Worm (Caenorhabditis elegans) whole organism, L3 larva: ENCODE measurements around the gene R05D3.12.

ENCODE experiments used
- ceh-82 ChIP-seq: fragments of 150-350 bp; optimal IDR thresholded peaks from 2 replicates; lab custom pipeline; 2014; ENCODE audit warnings: missing biosample characterization, missing genetic modification characterization
- elt-3 ChIP-seq, 3 experiments: fragments of 150-350 bp in 1 of 3; sonication (generic microtip) in 2 of 3; optimal IDR thresholded peaks; 2 replicates in 2 of 3; 4 replicates in 1 of 3; lab custom pipeline; 2014 to 2017; ENCODE audit warnings: missing biosample characterization in 3 of 3, missing genetic modification characterization in 3 of 3
- nhr-28 ChIP-seq: fragments of 150-350 bp; optimal IDR thresholded peaks from 2 replicates; lab custom pipeline; 2014; ENCODE audit warnings: missing biosample characterization, missing genetic modification characterization
- snpc-4 ChIP-seq: fragments of 150-350 bp; optimal IDR thresholded peaks from 2 replicates; lab custom pipeline; 2014; ENCODE audit warnings: missing biosample characterization, missing genetic modification characterization
- zag-1 ChIP-seq: fragments of 150-350 bp; optimal IDR thresholded peaks from 2 replicates; lab custom pipeline; 2014; ENCODE audit warnings: missing biosample characterization, missing genetic modification characterization

DNA sequence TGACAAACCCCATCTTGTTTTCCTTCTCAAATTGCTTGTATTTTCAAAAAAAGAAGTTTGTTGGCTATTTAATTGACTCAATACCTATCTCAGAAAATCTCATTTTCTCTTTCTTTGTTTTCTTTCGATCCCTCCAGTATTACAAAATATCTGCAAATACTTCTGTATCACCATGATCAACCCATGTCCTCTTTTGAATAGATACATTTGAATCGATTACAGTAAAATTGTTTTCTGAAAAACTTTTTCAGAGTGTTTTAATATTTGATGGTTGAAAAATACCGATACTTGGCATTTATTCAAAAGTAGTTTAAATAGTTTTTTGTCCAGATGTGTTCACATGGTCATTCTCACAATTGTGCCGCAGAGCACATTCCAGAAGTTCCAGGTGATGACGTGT, 28.4 kb downstream of the R05D3.12 start, which contains the start of gene ZK353.9:
- TF ChIP-seq ceh-82 (tag; lab: Kevin White, UChicago) = no peak
- TF ChIP-seq snpc-4 (tag; lab: Kevin White, UChicago) = no peak
- TF ChIP-seq nhr-28 (tag; lab: Kevin White, UChicago) = no peak
- TF ChIP-seq elt-3 (tag; optimal IDR thresholded peaks at IDR 0.05; lab: Kevin White, UChicago) = no peak
- no peak for TF ChIP-seq zag-1 (tag; lab: Kevin White, UChicago)
